Fruit fly (Drosophila melanogaster) whole organism, embryonic: Measurements from ENCODE around the gene UQCR-14.
A peak's percentile ranks its signal among the peaks of the same experiment; 100 is the strongest.

ENCODE experiments used
- Bteb2 ChIP-seq: fragments of 200-800 bp; sonication (Bioruptor generic); optimal IDR thresholded peaks from 2 replicates; lab custom pipeline; 2016; ENCODE audit warnings: missing biosample characterization, missing genetic modification characterization
- CG11085 ChIP-seq: fragments of 200-800 bp; sonication (Bioruptor generic); IDR thresholded peaks from 2 replicates; pipeline ENCODE4 v1.3.6; 2022; ENCODE audit warnings: missing biosample characterization, missing genetic modification characterization
- CG11723 ChIP-seq: fragments of 200-800 bp; sonication (Bioruptor generic); optimal IDR thresholded peaks from 2 replicates; lab custom pipeline; 2017; ENCODE audit warnings: missing biosample characterization, mild to moderate bottlenecking, missing genetic modification characterization
- CG12071 ChIP-seq: fragments of 200-800 bp; sonication (Bioruptor generic); optimal IDR thresholded peaks from 3 replicates; lab custom pipeline; 2018; ENCODE audit warnings: missing biosample characterization, mild to moderate bottlenecking, missing genetic modification characterization
- CG12104 ChIP-seq: fragments of 200-800 bp; sonication (Bioruptor generic); optimal IDR thresholded peaks from 3 replicates; lab custom pipeline; 2016; ENCODE audit warnings: missing biosample characterization, missing genetic modification characterization
- CG13775 ChIP-seq: fragments of 200-800 bp; sonication (Bioruptor generic); optimal IDR thresholded peaks from 3 replicates; lab custom pipeline; 2017; ENCODE audit warnings: missing biosample characterization, mild to moderate bottlenecking, missing genetic modification characterization
- CG14050 ChIP-seq: fragments of 200-800 bp; sonication (Bioruptor generic); IDR thresholded peaks from 3 replicates; pipeline ENCODE4 v1.3.6; 2022; ENCODE audit warnings: missing biosample characterization, missing genetic modification characterization
- CG32767 ChIP-seq: fragments of 200-800 bp; sonication (Bioruptor generic); IDR thresholded peaks from 2 replicates; pipeline ENCODE4 v1.3.6; 2022; ENCODE audit warnings: missing biosample characterization, missing genetic modification characterization
- CG3281 ChIP-seq: fragments of 200-800 bp; sonication (Bioruptor generic); optimal IDR thresholded peaks from 3 replicates; lab custom pipeline; 2017; ENCODE audit warnings: missing biosample characterization, mild to moderate bottlenecking, missing genetic modification characterization
- CG34224 ChIP-seq: fragments of 200-800 bp; sonication (Bioruptor generic); IDR thresholded peaks from 3 replicates; pipeline ENCODE4 v1.3.6; 2022; ENCODE audit warnings: missing biosample characterization, missing genetic modification characterization; ENCODE audit not compliant: partially characterized antibody
- CG43689 ChIP-seq: fragments of 200-800 bp; sonication (Bioruptor generic); IDR thresholded peaks from 2 replicates; pipeline ENCODE4 v1.3.6; 2022; ENCODE audit warnings: missing biosample characterization, missing genetic modification characterization
- CG4424 ChIP-seq: fragments of 200-800 bp; sonication (Bioruptor generic); optimal IDR thresholded peaks from 3 replicates; lab custom pipeline; 2016; ENCODE audit warnings: missing biosample characterization, missing genetic modification characterization
- CG4707 ChIP-seq: fragments of 200-800 bp; sonication (Bioruptor generic); optimal IDR thresholded peaks from 2 replicates; lab custom pipeline; 2018; ENCODE audit warnings: missing biosample characterization, mild to moderate bottlenecking, missing genetic modification characterization, moderate library complexity
- CG6765 ChIP-seq: fragments of 200-800 bp; sonication (Bioruptor generic); optimal IDR thresholded peaks from 3 replicates; lab custom pipeline; 2017; ENCODE audit warnings: missing biosample characterization, mild to moderate bottlenecking, missing genetic modification characterization
- CG6791 ChIP-seq: fragments of 200-800 bp; sonication (Bioruptor generic); IDR thresholded peaks from 3 replicates; pipeline ENCODE4 v1.3.6; 2022; ENCODE audit warnings: missing biosample characterization, missing genetic modification characterization; ENCODE audit not compliant: partially characterized antibody
- CG6813 ChIP-seq: fragments of 200-800 bp; sonication (Bioruptor generic); optimal IDR thresholded peaks from 2 replicates; lab custom pipeline; 2017; ENCODE audit warnings: missing biosample characterization, missing genetic modification characterization, mild to moderate bottlenecking, moderate library complexity, missing genetic modification reagents
- CG7839 ChIP-seq: fragments of 200-800 bp; sonication (Bioruptor generic); optimal IDR thresholded peaks from 3 replicates; lab custom pipeline; 2018; ENCODE audit warnings: missing biosample characterization, mild to moderate bottlenecking, missing genetic modification characterization, moderate library complexity
- CG9876 ChIP-seq: fragments of 200-800 bp; sonication (Bioruptor generic); optimal IDR thresholded peaks from 2 replicates; lab custom pipeline; 2016; ENCODE audit warnings: missing biosample characterization, missing genetic modification characterization
- CG9932 ChIP-seq: fragments of 200-800 bp; sonication (Bioruptor generic); IDR thresholded peaks from 2 replicates; pipeline ENCODE4 v1.3.6; 2022; ENCODE audit warnings: missing biosample characterization, missing genetic modification characterization
- D19A ChIP-seq: fragments of 200-800 bp; optimal IDR thresholded peaks from 3 replicates; lab custom pipeline; 2019; ENCODE audit warnings: missing biosample characterization, mild to moderate bottlenecking, missing genetic modification characterization, moderate library complexity
- Dbx ChIP-seq: fragments of 200-800 bp; sonication (Bioruptor generic); IDR thresholded peaks from 3 replicates; pipeline ENCODE4 v1.3.6; 2022; ENCODE audit warnings: missing biosample characterization, missing genetic modification characterization
- Doc3 ChIP-seq: fragments of 200-800 bp; sonication (Bioruptor generic); IDR thresholded peaks from 3 replicates; pipeline ENCODE4 v1.3.6; 2022; ENCODE audit warnings: missing biosample characterization, missing genetic modification characterization; ENCODE audit not compliant: partially characterized antibody
- HLH4C ChIP-seq: fragments of 200-800 bp; sonication (Bioruptor generic); IDR thresholded peaks from 3 replicates; pipeline ENCODE4 v1.3.6; 2022; ENCODE audit warnings: missing biosample characterization, missing genetic modification characterization; ENCODE audit not compliant: partially characterized antibody
- Mes4 ChIP-seq: fragments of 200-800 bp; sonication (Bioruptor generic); optimal IDR thresholded peaks from 2 replicates; lab custom pipeline; 2016; ENCODE audit warnings: missing biosample characterization, missing genetic modification characterization
- Optix ChIP-seq: fragments of 200-800 bp; sonication (Bioruptor generic); IDR thresholded peaks from 3 replicates; pipeline ENCODE4 v1.3.6; 2022; ENCODE audit warnings: missing biosample characterization, missing genetic modification characterization
- Spps ChIP-seq: fragments of 200-800 bp; sonication (Bioruptor generic); optimal IDR thresholded peaks from 2 replicates; lab custom pipeline; 2018; ENCODE audit warnings: missing biosample characterization, mild to moderate bottlenecking, missing genetic modification characterization
- cad ChIP-seq: fragments of >200 bp; optimal IDR thresholded peaks from 2 replicates; lab custom pipeline; 2017; ENCODE audit warnings: missing biosample characterization, missing genetic modification characterization
- croc ChIP-seq: fragments of 200-800 bp; sonication (Bioruptor generic); conservative IDR thresholded peaks from 3 replicates; pipeline ENCODE4 v1.3.6; 2022; ENCODE audit warnings: missing biosample characterization, missing genetic modification characterization
- ems ChIP-seq: fragments of 200-800 bp; sonication (Bioruptor generic); optimal IDR thresholded peaks from 3 replicates; lab custom pipeline; 2016; ENCODE audit warnings: missing biosample characterization, missing genetic modification characterization
- eve ChIP-seq, 2 experiments: fragments of >200 bp; optimal IDR thresholded peaks; 2 replicates each; lab custom pipeline; 2017; ENCODE audit warnings: missing biosample characterization in 2 of 2, missing genetic modification characterization in 2 of 2
- ewg ChIP-seq: fragments of 200-800 bp; sonication (Bioruptor generic); optimal IDR thresholded peaks from 3 replicates; lab custom pipeline; 2017; ENCODE audit warnings: mild to moderate bottlenecking, missing biosample characterization, missing genetic modification reagents, missing genetic modification characterization
- eyg ChIP-seq: fragments of 200-800 bp; sonication (Bioruptor generic); optimal IDR thresholded peaks from 3 replicates; lab custom pipeline; 2016; ENCODE audit warnings: missing biosample characterization, missing genetic modification characterization
- fd3F ChIP-seq: fragments of 200-800 bp; sonication (Bioruptor generic); optimal IDR thresholded peaks from 2 replicates; lab custom pipeline; 2018; ENCODE audit warnings: missing biosample characterization, mild to moderate bottlenecking, missing genetic modification characterization, moderate library complexity
- ftz-f1 ChIP-seq: fragments of 200-800 bp; sonication (Bioruptor generic); optimal IDR thresholded peaks from 2 replicates; lab custom pipeline; 2016; ENCODE audit warnings: missing biosample characterization, missing genetic modification characterization
- h ChIP-seq: fragments of >200 bp; optimal IDR thresholded peaks from 2 replicates; lab custom pipeline; 2017
- hb ChIP-seq: fragments of 200-800 bp; sonication (Bioruptor generic); IDR thresholded peaks from 3 replicates; pipeline ENCODE4 v1.3.6; 2022; ENCODE audit warnings: missing biosample characterization, missing genetic modification characterization; ENCODE audit not compliant: partially characterized antibody
- ind ChIP-seq: fragments of 200-800 bp; sonication (Bioruptor generic); optimal IDR thresholded peaks from 3 replicates; lab custom pipeline; 2016; ENCODE audit warnings: missing biosample characterization, missing genetic modification characterization
- inv ChIP-seq: fragments of 200-800 bp; sonication (Bioruptor generic); IDR thresholded peaks from 2 replicates; pipeline ENCODE4 v1.3.6; 2022; ENCODE audit warnings: missing biosample characterization, missing genetic modification characterization; ENCODE audit not compliant: partially characterized antibody
- jing ChIP-seq: fragments of 200-800 bp; sonication (Bioruptor generic); optimal IDR thresholded peaks from 2 replicates; lab custom pipeline; 2018; ENCODE audit warnings: missing biosample characterization, mild to moderate bottlenecking, missing genetic modification characterization
- lilli ChIP-seq: fragments of 200-800 bp; sonication (Bioruptor generic); optimal IDR thresholded peaks from 3 replicates; lab custom pipeline; 2016; ENCODE audit warnings: missing biosample characterization, missing genetic modification characterization
- lmd ChIP-seq: fragments of 200-800 bp; sonication (Bioruptor generic); IDR thresholded peaks from 2 replicates; pipeline ENCODE4 v1.3.6; 2022; ENCODE audit warnings: missing biosample characterization, missing genetic modification characterization
- mld ChIP-seq: fragments of 200-800 bp; sonication (Bioruptor generic); IDR thresholded peaks from 3 replicates; pipeline ENCODE4 v1.3.6; 2022; ENCODE audit warnings: missing biosample characterization, missing genetic modification characterization; ENCODE audit not compliant: partially characterized antibody
- p53 ChIP-seq: fragments of 200-800 bp; sonication (Bioruptor generic); optimal IDR thresholded peaks from 2 replicates; lab custom pipeline; 2016; ENCODE audit warnings: missing biosample characterization, missing genetic modification characterization
- pfk ChIP-seq: fragments of 200-800 bp; sonication (Bioruptor generic); optimal IDR thresholded peaks from 2 replicates; lab custom pipeline; 2018; ENCODE audit warnings: missing biosample characterization, mild to moderate bottlenecking, missing genetic modification characterization, moderate library complexity
- scrt ChIP-seq: fragments of 200-800 bp; sonication (Bioruptor generic); optimal IDR thresholded peaks from 2 replicates; lab custom pipeline; 2018; ENCODE audit warnings: missing biosample characterization, mild to moderate bottlenecking, missing genetic modification characterization, moderate library complexity
- sna ChIP-seq: fragments of 200-800 bp; sonication (Bioruptor generic); IDR thresholded peaks from 2 replicates; pipeline ENCODE4 v1.3.6; 2022; ENCODE audit warnings: missing biosample characterization, missing genetic modification characterization; ENCODE audit not compliant: partially characterized antibody
- trh ChIP-seq: fragments of 200-800 bp; sonication (Bioruptor generic); optimal IDR thresholded peaks from 2 replicates; lab custom pipeline; 2016; ENCODE audit warnings: missing biosample characterization, missing genetic modification characterization
- vfl ChIP-seq: fragments of 200-800 bp; sonication (Bioruptor generic); optimal IDR thresholded peaks from 2 replicates; lab custom pipeline; 2016; ENCODE audit warnings: missing biosample characterization, missing genetic modification characterization
- vvl ChIP-seq: fragments of 200-800 bp; sonication (Bioruptor generic); IDR thresholded peaks from 2 replicates; pipeline ENCODE4 v1.3.6; 2022; ENCODE audit warnings: missing biosample characterization, missing genetic modification characterization
- wor ChIP-seq: fragments of 200-800 bp; sonication (Bioruptor generic); IDR thresholded peaks from 2 replicates; pipeline ENCODE4 v1.3.6; 2022; ENCODE audit warnings: missing biosample characterization, missing genetic modification characterization
- zen2 ChIP-seq: fragments of 200-800 bp; sonication (Bioruptor generic); IDR thresholded peaks from 3 replicates; pipeline ENCODE4 v1.3.6; 2022; ENCODE audit warnings: missing biosample characterization, missing genetic modification characterization; ENCODE audit not compliant: partially characterized antibody

UQCR-14 gene

dm6 chrX:16286083-16286666, at the start of gene UQCR-14 (continued):
- TF ChIP-seq eyg (no peak), CG9932 (peak; percentile 74), CG11723 (GFP tag; lab: Kevin White, UChicago) (no peak), hb (GFP tag; lab: Robert Waterston, UW) (peak; percentile 97), CG12071 (GFP tag; lab: Kevin White, UChicago) (no peak), jing (GFP tag; lab: Kevin White, UChicago) (no peak), croc (no peak), scrt (no peak), Optix (no peak), vvl (GFP tag; lab: Robert Waterston, UW) (peak; percentile 39), sna (GFP tag; lab: Robert Waterston, UW) (peak; percentile 92), lilli (GFP tag; lab: Kevin White, UChicago) (peak; percentile 52), CG32767 (GFP tag; lab: Robert Waterston, UW) (peak; percentile 30; the same call in 1 of the 2 replicates), eve (GFP tag; optimal IDR thresholded peaks at IDR 0.05; lab: Kevin White, UChicago) (no peak), p53 (GFP tag; lab: Kevin White, UChicago) (no peak), D19A (peak; percentile 12), CG14050 (GFP tag; lab: Robert Waterston, UW) (no peak), ind (no peak), CG43689 (GFP tag; lab: Robert Waterston, UW) (no peak), ftz-f1 (GFP tag; lab: Kevin White, UChicago) (no peak), trh (GFP tag; lab: Kevin White, UChicago) (no peak), cad (GFP tag; lab: Kevin White, UChicago) (no peak), h (lab: Kevin White, UChicago) (no peak), zen2 (GFP tag; lab: Robert Waterston, UW) (peak; percentile 91; the same call in 2 of the 3 replicates), CG4707 (no peak), ewg (GFP tag; lab: Kevin White, UChicago) (peak; percentile 6), CG11085 (GFP tag; lab: Robert Waterston, UW) (no peak), CG34224 (GFP tag; lab: Robert Waterston, UW) (peak; percentile 99), Doc3 (GFP tag; lab: Robert Waterston, UW) (peak; percentile 89), CG12104 (GFP tag; lab: Kevin White, UChicago) (no peak), CG13775 (peak; percentile 12), ems (GFP tag; lab: Kevin White, UChicago) (peak; percentile 2), pfk (GFP tag; lab: Kevin White, UChicago) (peak; percentile 65), lmd (GFP tag; lab: Robert Waterston, UW) (no peak), CG4424 (peak; percentile 28), CG3281 (GFP tag; lab: Kevin White, UChicago) (peak; percentile 46), CG6791 (peak; percentile 99), HLH4C (GFP tag; lab: Robert Waterston, UW) (peak; percentile 96), CG9876 (no peak), Spps (no peak), CG6813 (GFP tag; lab: Kevin White, UChicago) (no peak), Bteb2 (GFP tag; lab: Kevin White, UChicago) (no peak), vfl (GFP tag; lab: Kevin White, UChicago) (no peak), CG7839 (tag; lab: Kevin White, UChicago) (no peak), Mes4 (GFP tag; lab: Kevin White, UChicago) (no peak), inv (GFP tag; lab: Robert Waterston, UW) (peak; percentile 95), CG6765 (no peak), wor (GFP tag; lab: Robert Waterston, UW) (no peak), fd3F (GFP tag; lab: Kevin White, UChicago) (no peak), mld (GFP tag; lab: Robert Waterston, UW) (peak; percentile 94), Dbx (GFP tag; lab: Robert Waterston, UW) (peak; percentile 66)
